Worm (Caenorhabditis elegans) whole organism, young adult: ENCODE results near the gene lir-2.

Experiments
- F57A8.1 ChIP-seq: fragments of 200-800 bp; sonication (Bioruptor generic); optimal IDR thresholded peaks from 2 replicates; lab custom pipeline; 2018; ENCODE audit warnings: mild to moderate bottlenecking, missing genetic modification characterization, moderate library complexity, missing compliant biosample characterization
- ceh-79 ChIP-seq: sonication (generic microtip); optimal IDR thresholded peaks from 2 replicates; lab custom pipeline; 2017; ENCODE audit warnings: mild to moderate bottlenecking, missing genetic modification characterization, missing compliant biosample characterization
- hmg-1.2 ChIP-seq: fragments of 200-800 bp; sonication (Bioruptor generic); IDR thresholded peaks from 2 replicates; pipeline ENCODE4 v1.3.6; 2022; ENCODE audit warnings: missing genetic modification reagents, missing genetic modification characterization, missing compliant biosample characterization
- pha-4 ChIP-seq: fragments of 150-350 bp; sonication (generic microtip); optimal IDR thresholded peaks from 2 replicates; lab custom pipeline; 2014; ENCODE audit warnings: missing biosample characterization, missing genetic modification reagents, missing genetic modification characterization

DNA sequence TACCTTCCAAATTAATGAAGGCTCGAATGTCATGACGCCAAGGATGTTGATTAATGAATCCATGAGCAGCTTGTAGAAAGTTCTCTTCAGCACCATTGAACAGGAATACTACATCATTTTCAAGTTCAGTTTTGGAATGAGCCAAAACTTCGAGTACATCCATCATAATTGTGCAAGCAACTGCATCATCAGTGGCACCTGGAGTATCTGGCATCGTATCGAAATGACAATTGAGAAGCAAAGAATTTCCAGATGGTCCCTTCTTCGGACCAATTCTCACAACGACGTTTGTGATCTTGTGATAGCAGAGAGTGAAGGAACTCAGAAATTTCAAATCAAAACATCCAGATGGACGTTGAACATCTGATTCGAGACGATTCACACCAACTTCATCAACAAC lies 37.3 kb downstream of the lir-2 start:
- no peak for TF ChIP-seq hmg-1.2 (GFP tag; lab: Robert Waterston, UW)
- TF ChIP-seq pha-4 (tag; lab: Kevin White, UChicago): no peak
- no peak for TF ChIP-seq F57A8.1 (GFP tag; lab: Kevin White, UChicago)
- TF ChIP-seq ceh-79: no peak
